Fruit fly (Drosophila melanogaster) whole organism, embryonic: ENCODE results near the gene CG32391.

Experiments
- Adf1 ChIP-seq: fragments of 200-800 bp; sonication (Bioruptor generic); IDR thresholded peaks from 2 replicates; pipeline ENCODE4 v1.3.6; 2022; ENCODE audit warnings: missing biosample characterization, missing genetic modification characterization
- Antp ChIP-seq: fragments of 200-800 bp; sonication (Bioruptor generic); optimal IDR thresholded peaks from 3 replicates; lab custom pipeline; 2016; ENCODE audit warnings: missing biosample characterization, missing genetic modification characterization
- Bdp1 ChIP-seq: fragments of 200-800 bp; sonication (Bioruptor generic); optimal IDR thresholded peaks from 3 replicates; lab custom pipeline; 2016; ENCODE audit warnings: missing biosample characterization, missing genetic modification characterization
- Blimp-1 ChIP-seq: fragments of 200-800 bp; sonication (Bioruptor generic); optimal IDR thresholded peaks from 3 replicates; lab custom pipeline; 2018; ENCODE audit warnings: missing biosample characterization, missing genetic modification characterization, mild to moderate bottlenecking, moderate library complexity, missing genetic modification reagents
- CG10267 ChIP-seq: fragments of 200-800 bp; sonication (Bioruptor generic); optimal IDR thresholded peaks from 2 replicates; lab custom pipeline; 2018; ENCODE audit warnings: missing biosample characterization, mild to moderate bottlenecking, missing genetic modification characterization, moderate library complexity
- CG10543 ChIP-seq: fragments of 200-800 bp; sonication (Bioruptor generic); optimal IDR thresholded peaks from 3 replicates; lab custom pipeline; 2017; ENCODE audit warnings: missing biosample characterization, mild to moderate bottlenecking, missing genetic modification characterization, moderate library complexity
- CG11504 ChIP-seq: fragments of 200-800 bp; sonication (Bioruptor generic); optimal IDR thresholded peaks from 3 replicates; lab custom pipeline; 2019; ENCODE audit warnings: missing biosample characterization, mild to moderate bottlenecking, missing genetic modification characterization, moderate library complexity
- CG12104 ChIP-seq: fragments of 200-800 bp; sonication (Bioruptor generic); optimal IDR thresholded peaks from 3 replicates; lab custom pipeline; 2016; ENCODE audit warnings: missing biosample characterization, missing genetic modification characterization
- CG15269 ChIP-seq: fragments of 200-800 bp; sonication (Bioruptor generic); optimal IDR thresholded peaks from 2 replicates; lab custom pipeline; 2018; ENCODE audit warnings: missing biosample characterization, mild to moderate bottlenecking, missing genetic modification characterization, moderate library complexity
- CG1529 ChIP-seq: fragments of 200-800 bp; sonication (Bioruptor generic); optimal IDR thresholded peaks from 3 replicates; lab custom pipeline; 2018; ENCODE audit warnings: missing biosample characterization, missing genetic modification characterization
- CG1603 ChIP-seq: fragments of 200-800 bp; sonication (Bioruptor generic); optimal IDR thresholded peaks from 2 replicates; lab custom pipeline; 2019; ENCODE audit warnings: missing biosample characterization, mild to moderate bottlenecking, missing genetic modification characterization, moderate library complexity
- CG17359 ChIP-seq: fragments of 200-800 bp; sonication (Bioruptor generic); optimal IDR thresholded peaks from 3 replicates; lab custom pipeline; 2018; ENCODE audit warnings: missing biosample characterization, mild to moderate bottlenecking, missing genetic modification characterization, moderate library complexity
- CG17361 ChIP-seq: fragments of 200-800 bp; sonication (Bioruptor generic); IDR thresholded peaks from 3 replicates; pipeline ENCODE4 v1.3.6; 2022; ENCODE audit warnings: missing biosample characterization, missing genetic modification characterization
- CG18262 ChIP-seq: fragments of 200-800 bp; optimal IDR thresholded peaks from 3 replicates; lab custom pipeline; 2019; ENCODE audit warnings: missing biosample characterization, mild to moderate bottlenecking, missing genetic modification characterization, moderate library complexity
- CG2678 ChIP-seq: fragments of 200-800 bp; sonication (Bioruptor generic); optimal IDR thresholded peaks from 3 replicates; lab custom pipeline; 2019; ENCODE audit warnings: missing biosample characterization, mild to moderate bottlenecking, missing genetic modification characterization, moderate library complexity
- CG2712 ChIP-seq: fragments of 200-800 bp; optimal IDR thresholded peaks from 3 replicates; lab custom pipeline; 2019; ENCODE audit warnings: missing biosample characterization, mild to moderate bottlenecking, missing genetic modification characterization, moderate library complexity
- CG31441 ChIP-seq: fragments of 200-800 bp; sonication (Bioruptor generic); IDR thresholded peaks from 2 replicates; pipeline ENCODE4 v1.3.6; 2022; ENCODE audit warnings: missing biosample characterization, missing genetic modification characterization
- CG3407 ChIP-seq: fragments of 200-800 bp; sonication (Bioruptor generic); optimal IDR thresholded peaks from 2 replicates; lab custom pipeline; 2018; ENCODE audit warnings: missing biosample characterization, mild to moderate bottlenecking, missing genetic modification characterization
- CG5180 ChIP-seq: fragments of 200-800 bp; sonication (Bioruptor generic); optimal IDR thresholded peaks from 3 replicates; lab custom pipeline; 2017; ENCODE audit warnings: missing biosample characterization, missing genetic modification characterization, mild to moderate bottlenecking, moderate library complexity, missing genetic modification reagents
- CG6689 ChIP-seq: fragments of 200-800 bp; sonication (Bioruptor generic); IDR thresholded peaks from 2 replicates; pipeline ENCODE4 v1.3.6; 2022; ENCODE audit warnings: missing biosample characterization, missing genetic modification characterization
- CG6813 ChIP-seq: fragments of 200-800 bp; sonication (Bioruptor generic); optimal IDR thresholded peaks from 2 replicates; lab custom pipeline; 2017; ENCODE audit warnings: missing biosample characterization, missing genetic modification characterization, mild to moderate bottlenecking, moderate library complexity, missing genetic modification reagents
- CG7987 ChIP-seq: fragments of 200-800 bp; sonication (Bioruptor generic); optimal IDR thresholded peaks from 2 replicates; lab custom pipeline; 2018; ENCODE audit warnings: missing biosample characterization, mild to moderate bottlenecking, missing genetic modification characterization, moderate library complexity
- CG8388 ChIP-seq: fragments of 200-800 bp; sonication (Bioruptor generic); optimal IDR thresholded peaks from 2 replicates; lab custom pipeline; 2019; ENCODE audit warnings: missing biosample characterization, mild to moderate bottlenecking, missing genetic modification characterization, moderate library complexity
- GATAe ChIP-seq: fragments of 200-800 bp; sonication (Bioruptor generic); conservative IDR thresholded peaks from 2 replicates; pipeline ENCODE4 v1.3.6; 2022; ENCODE audit warnings: missing biosample characterization, missing genetic modification characterization
- Hand ChIP-seq: fragments of 200-800 bp; sonication (Bioruptor generic); optimal IDR thresholded peaks from 2 replicates; lab custom pipeline; 2017; ENCODE audit warnings: mild to moderate bottlenecking, missing biosample characterization, missing genetic modification reagents, missing genetic modification characterization
- HmgD ChIP-seq: fragments of 200-800 bp; sonication (Bioruptor generic); optimal IDR thresholded peaks from 3 replicates; lab custom pipeline; 2016; ENCODE audit warnings: missing biosample characterization, missing genetic modification characterization
- Hr51 ChIP-seq, 2 experiments: fragments of 200-800 bp; sonication (Bioruptor generic); optimal IDR thresholded peaks; 2 replicates in 1 of 2; 3 replicates in 1 of 2; lab custom pipeline; 2016 to 2018; ENCODE audit warnings: missing biosample characterization in 2 of 2, missing genetic modification characterization in 2 of 2, mild to moderate bottlenecking in 1 of 2, moderate library complexity in 1 of 2
- Max ChIP-seq: fragments of 200-800 bp; sonication (Bioruptor generic); optimal IDR thresholded peaks from 2 replicates; lab custom pipeline; 2016; ENCODE audit warnings: missing biosample characterization, mild to moderate bottlenecking, missing genetic modification characterization
- Oli ChIP-seq: fragments of 200-800 bp; sonication (Bioruptor generic); optimal IDR thresholded peaks from 2 replicates; lab custom pipeline; 2018; ENCODE audit warnings: missing biosample characterization, mild to moderate bottlenecking, missing genetic modification characterization, moderate library complexity
- Ptx1 ChIP-seq: fragments of 200-800 bp; sonication (Bioruptor generic); IDR thresholded peaks from 2 replicates; pipeline ENCODE4 v1.3.6; 2022; ENCODE audit warnings: missing biosample characterization, missing genetic modification characterization
- Sox102F ChIP-seq: fragments of 200-800 bp; sonication (Bioruptor generic); optimal IDR thresholded peaks from 2 replicates; lab custom pipeline; 2018; ENCODE audit warnings: missing biosample characterization, mild to moderate bottlenecking, missing genetic modification characterization, moderate library complexity
- Trl ChIP-seq, 3 experiments: fragments of >200 bp in 2 of 3; fragments of 200-800 bp in 1 of 3; sonication (Bioruptor generic) in 1 of 3; optimal IDR thresholded peaks; 2 replicates in 1 of 3; 3 replicates in 2 of 3; lab custom pipeline; 2016 to 2017; ENCODE audit warnings: missing biosample characterization in 1 of 3, missing genetic modification characterization in 1 of 3
- Xbp1 ChIP-seq: fragments of 200-800 bp; sonication (Bioruptor generic); optimal IDR thresholded peaks from 3 replicates; lab custom pipeline; 2016; ENCODE audit warnings: missing biosample characterization, mild to moderate bottlenecking, missing genetic modification characterization
- dmrt99B ChIP-seq: fragments of 200-800 bp; sonication (Bioruptor generic); optimal IDR thresholded peaks from 2 replicates; lab custom pipeline; 2018; ENCODE audit warnings: missing biosample characterization, mild to moderate bottlenecking, missing genetic modification characterization, moderate library complexity
- ems ChIP-seq: fragments of 200-800 bp; sonication (Bioruptor generic); optimal IDR thresholded peaks from 3 replicates; lab custom pipeline; 2016; ENCODE audit warnings: missing biosample characterization, missing genetic modification characterization
- hkb ChIP-seq, 2 experiments: fragments of 200-800 bp in 1 of 2; fragments of >200 bp in 1 of 2; sonication (Bioruptor generic) in 1 of 2; IDR thresholded peaks in 1 of 2; optimal IDR thresholded peaks in 1 of 2; 2 replicates each; pipeline versions ENCODE4 v1.3.6 to Lab custom; 2017 to 2022; ENCODE audit warnings: missing biosample characterization in 1 of 2, missing genetic modification characterization in 1 of 2
- ind ChIP-seq: fragments of 200-800 bp; sonication (Bioruptor generic); optimal IDR thresholded peaks from 3 replicates; lab custom pipeline; 2016; ENCODE audit warnings: missing biosample characterization, missing genetic modification characterization
- lab ChIP-seq: fragments of 200-800 bp; sonication (Bioruptor generic); optimal IDR thresholded peaks from 3 replicates; lab custom pipeline; 2017; ENCODE audit warnings: missing biosample characterization, missing genetic modification characterization, mild to moderate bottlenecking, moderate library complexity, missing genetic modification reagents
- pan ChIP-seq, 4 experiments: fragments of >200 bp in 3 of 4; fragments of 200-800 bp in 1 of 4; sonication (Bioruptor generic) in 1 of 4; optimal IDR thresholded peaks in 3 of 4; IDR thresholded peaks in 1 of 4; 2 replicates each; pipeline versions ENCODE4 v1.3.6 to Lab custom; 2017 to 2022; ENCODE audit warnings: missing biosample characterization in 2 of 4, missing genetic modification characterization in 2 of 4, mixed read lengths in 1 of 4
- sc ChIP-seq, 3 experiments: fragments of >200 bp in 2 of 3; fragments of 200-800 bp in 1 of 3; sonication (Bioruptor generic) in 1 of 3; optimal IDR thresholded peaks; 2 replicates in 2 of 3; 3 replicates in 1 of 3; lab custom pipeline; 2017; ENCODE audit warnings: mild to moderate bottlenecking in 1 of 3, missing biosample characterization in 1 of 3, missing genetic modification characterization in 1 of 3, missing genetic modification reagents in 1 of 3
- sens ChIP-seq: fragments of 200-800 bp; sonication (Bioruptor generic); peaks from one replicate; lab custom pipeline; 2016; ENCODE audit warnings: missing biosample characterization, missing genetic modification characterization
- sr ChIP-seq: fragments of 200-800 bp; sonication (Bioruptor generic); IDR thresholded peaks from 3 replicates; pipeline ENCODE4 v1.3.6; 2022; ENCODE audit warnings: missing biosample characterization, missing genetic modification characterization
- tgo ChIP-seq: fragments of 200-800 bp; sonication (Bioruptor generic); IDR thresholded peaks from 3 replicates; pipeline ENCODE4 v1.3.6; 2022; ENCODE audit warnings: missing biosample characterization, missing genetic modification characterization
- tll ChIP-seq, 2 experiments: fragments of 200-800 bp in 1 of 2; fragments of >200 bp in 1 of 2; sonication (Bioruptor generic) in 1 of 2; optimal IDR thresholded peaks; 2 replicates each; lab custom pipeline; 2017 to 2019; ENCODE audit warnings: missing biosample characterization in 2 of 2, missing genetic modification characterization in 2 of 2, mild to moderate bottlenecking in 1 of 2, moderate library complexity in 1 of 2
- unpg ChIP-seq: fragments of 200-800 bp; sonication (Bioruptor generic); optimal IDR thresholded peaks from 3 replicates; lab custom pipeline; 2018; ENCODE audit warnings: missing biosample characterization, mild to moderate bottlenecking, missing genetic modification characterization, moderate library complexity

Gene CG32391

dm6 chr3L:7113010-7113409 lies 44.0 kb upstream of the CG32391 start (continued):
- TF ChIP-seq CG7987 (GFP tag; lab: Kevin White, UChicago), result no peak

dm6 chr3L:7105693-7106092 lies 36.7 kb upstream of the CG32391 start:
- TF ChIP-seq CG1529 (GFP tag; lab: Kevin White, UChicago) (no peak), pan (optimal IDR thresholded peaks at IDR 0.05; lab: Kevin White, UChicago) (no peak), pan (GFP tag; optimal IDR thresholded peaks at IDR 0.05 in 1 of 2, IDR thresholded peaks at IDR 0.05 in 1 of 2) (peak in 1 of 2 experiments; percentile 50), Hand (no peak), CG3407 (GFP tag; lab: Kevin White, UChicago) (peak; percentile 3), CG10267 (tag; lab: Kevin White, UChicago) (no peak), CG12104 (no peak), Hr51 (GFP tag; optimal IDR thresholded peaks at IDR 0.05; lab: Kevin White, UChicago) (peak in 1 of 2 experiments; percentile 47), sr (GFP tag; lab: Robert Waterston, UW) (no peak), CG17359 (tag; lab: Kevin White, UChicago) (peak; percentile 18), lab (GFP tag; lab: Kevin White, UChicago) (peak; percentile 2), CG18262 (peak; percentile 25), Antp (GFP tag; lab: Kevin White, UChicago) (peak; percentile 12), CG17361 (0 out of 3 replicates have a peak, but pooled peaks have one; percentile 32), tll (GFP tag; optimal IDR thresholded peaks at IDR 0.05; lab: Kevin White, UChicago) (no peak), HmgD (GFP tag; lab: Kevin White, UChicago) (no peak), CG2712 (tag; lab: Kevin White, UChicago) (peak; percentile 17), dmrt99B (tag; lab: Kevin White, UChicago) (peak; percentile 50), CG31441 (GFP tag; lab: Robert Waterston, UW) (peak; percentile 43; the same call in 1 of the 2 replicates), CG10543 (GFP tag; lab: Kevin White, UChicago) (no peak), sc (optimal IDR thresholded peaks at IDR 0.05; lab: Kevin White, UChicago) (no peak), sc (GFP tag; optimal IDR thresholded peaks at IDR 0.05; lab: Kevin White, UChicago) (no peak), GATAe (GFP tag; lab: Robert Waterston, UW) (no peak), CG5180 (GFP tag; lab: Kevin White, UChicago) (no peak), CG8388 (no peak), Oli (tag; lab: Kevin White, UChicago) (peak; percentile 38), tgo (no peak), Sox102F (peak; percentile 49), unpg (peak; percentile 5), Blimp-1 (GFP tag; lab: Kevin White, UChicago) (peak; percentile 42), CG1603 (tag; lab: Kevin White, UChicago) (peak; percentile 46), Max (no peak), CG2678 (tag; lab: Kevin White, UChicago) (peak; percentile 47), hkb (optimal IDR thresholded peaks at IDR 0.05; lab: Kevin White, UChicago) (no peak), hkb (GFP tag; IDR thresholded peaks at IDR 0.05; lab: Robert Waterston, UW) (peak; percentile 31; the same call in 1 of the 2 replicates), sens (GFP tag; lab: Kevin White, UChicago) (peak; percentile 64), CG6813 (GFP tag; lab: Kevin White, UChicago) (no peak), Adf1 (GFP tag; lab: Robert Waterston, UW) (no peak), Ptx1 (peak; percentile 33; the same call in 1 of the 2 replicates), Bdp1 (no peak), ind (peak; percentile 13), CG11504 (tag; lab: Kevin White, UChicago) (peak; percentile 59), ems (GFP tag; lab: Kevin White, UChicago) (no peak), Xbp1 (GFP tag; lab: Kevin White, UChicago) (no peak), Trl (optimal IDR thresholded peaks at IDR 0.05; lab: Kevin White, UChicago) (no peak), Trl (GFP tag; optimal IDR thresholded peaks at IDR 0.05; lab: Kevin White, UChicago) (no peak), CG6689 (GFP tag; lab: Robert Waterston, UW) (0 out of 2 replicates have a peak, but pooled peaks have one; percentile 13), CG15269 (tag; lab: Kevin White, UChicago) (peak; percentile 21)
